Worm (Caenorhabditis elegans): Measurements from ENCODE around the gene K04E7.1.

K04E7.1 gene

ce11 chrX:6435812-6436211 lies 26.0 kb upstream of the K04E7.1 start (continued):
- TF ChIP-seq aha-1 (tag; optimal IDR thresholded peaks at IDR 0.05) (no peak), ceh-88 (GFP tag; IDR thresholded peaks at IDR 0.05) (no peak), zag-1 (tag; optimal IDR thresholded peaks at IDR 0.05) (no peak), xbp-1 (tag; optimal IDR thresholded peaks at IDR 0.05) (no peak), fkh-10 (GFP tag; optimal IDR thresholded peaks at IDR 0.05) (no peak), ets-5 (GFP tag; IDR thresholded peaks at IDR 0.05) (no peak), tlp-1 (tag; optimal IDR thresholded peaks at IDR 0.05) (no peak), F16B12.6 (tag; optimal IDR thresholded peaks at IDR 0.05) (no peak), fkh-4 (tag; optimal IDR thresholded peaks at IDR 0.05; ENCODE audit: borderline replicate concordance) (no peak), pax-3 (tag; optimal IDR thresholded peaks at IDR 0.05) (peak; percentile 27), mab-9 (GFP tag; IDR thresholded peaks at IDR 0.05) (no peak), egl-13 (tag; optimal IDR thresholded peaks at IDR 0.05) (peak; percentile 11), rnt-1 (tag; optimal IDR thresholded peaks at IDR 0.05) (no peak), ceh-8 (GFP tag; optimal IDR thresholded peaks at IDR 0.05) (no peak), lsy-2 (tag; optimal IDR thresholded peaks at IDR 0.05) (no peak), nhr-71 (tag; optimal IDR thresholded peaks at IDR 0.05) (peak; percentile 11), nhr-19 (GFP tag; conservative IDR thresholded peaks at IDR 0.05) (no peak), vab-15 (tag; optimal IDR thresholded peaks at IDR 0.05) (no peak), blmp-1 (tag; optimal IDR thresholded peaks at IDR 0.05) (no peak), snu-23 (GFP tag; optimal IDR thresholded peaks at IDR 0.05) (no peak), efl-3 (GFP tag; optimal IDR thresholded peaks at IDR 0.05) (no peak), ama-1 (optimal IDR thresholded peaks at IDR 0.05) (no peak)

- TF ChIP-seq ets-5 (GFP tag; IDR thresholded peaks at IDR 0.05) = no peak
- TF ChIP-seq lin-13 (GFP tag; optimal IDR thresholded peaks at IDR 0.05) = no peak
- TF ChIP-seq snu-23 (GFP tag; optimal IDR thresholded peaks at IDR 0.05) = no peak
- TF ChIP-seq elt-2 (tag; optimal IDR thresholded peaks at IDR 0.05) = no peak
- TF ChIP-seq aly-2 (tag; optimal IDR thresholded peaks at IDR 0.05) = no peak
- no peak for TF ChIP-seq tbx-2 (tag; optimal IDR thresholded peaks at IDR 0.05)
- no peak for TF ChIP-seq lin-39 (tag; optimal IDR thresholded peaks at IDR 0.05)
- no peak for TF ChIP-seq sup-37 (GFP tag; optimal IDR thresholded peaks at IDR 0.05)
- no peak for TF ChIP-seq C34B4.2 (tag; optimal IDR thresholded peaks at IDR 0.05)
- TF ChIP-seq ceh-82 (tag; optimal IDR thresholded peaks at IDR 0.05) = no peak
- TF ChIP-seq nhr-77 (tag; optimal IDR thresholded peaks at IDR 0.05) = no peak
Measured at ce11 chrX:6437545-6437944, 24.3 kb upstream of the K04E7.1 start, which contains the start of gene K10C2.8. TSS of gene K10C2.8 (minus strand) at chrX:6437645.

ce11 chrX:6440464-6440863 lies 21.4 kb upstream of the K04E7.1 start, which contains the start of gene K10C2.14:
TSS of gene K10C2.14 (minus strand) at chrX:6440564.
- TF ChIP-seq fkh-8 (tag; optimal IDR thresholded peaks at IDR 0.05) (no peak), lsy-2 (tag; optimal IDR thresholded peaks at IDR 0.05) (no peak), snu-23 (GFP tag; optimal IDR thresholded peaks at IDR 0.05) (no peak), nhr-76 (tag; optimal IDR thresholded peaks at IDR 0.05) (no peak), dsc-1 (tag; optimal IDR thresholded peaks at IDR 0.05) (no peak), hlh-17 (GFP tag; optimal IDR thresholded peaks at IDR 0.05; ENCODE audit: borderline replicate concordance) (no peak), hpl-2 (GFP tag; optimal IDR thresholded peaks at IDR 0.05) (no peak), zip-4 (GFP tag; optimal IDR thresholded peaks at IDR 0.05) (no peak), fos-1 (tag; optimal IDR thresholded peaks at IDR 0.05) (no peak), unc-130 (tag; optimal IDR thresholded peaks at IDR 0.05) (no peak), ceh-8 (GFP tag; optimal IDR thresholded peaks at IDR 0.05) (no peak), ceh-82 (tag; optimal IDR thresholded peaks at IDR 0.05) (no peak), nhr-12 (tag; optimal IDR thresholded peaks at IDR 0.05) (no peak), egl-13 (tag; optimal IDR thresholded peaks at IDR 0.05) (no peak), mab-9 (GFP tag; IDR thresholded peaks at IDR 0.05) (no peak)

Data from whole organism, L1 larva.